Worm (Caenorhabditis elegans): Measurements from ENCODE around the gene hum-10.

DNA sequence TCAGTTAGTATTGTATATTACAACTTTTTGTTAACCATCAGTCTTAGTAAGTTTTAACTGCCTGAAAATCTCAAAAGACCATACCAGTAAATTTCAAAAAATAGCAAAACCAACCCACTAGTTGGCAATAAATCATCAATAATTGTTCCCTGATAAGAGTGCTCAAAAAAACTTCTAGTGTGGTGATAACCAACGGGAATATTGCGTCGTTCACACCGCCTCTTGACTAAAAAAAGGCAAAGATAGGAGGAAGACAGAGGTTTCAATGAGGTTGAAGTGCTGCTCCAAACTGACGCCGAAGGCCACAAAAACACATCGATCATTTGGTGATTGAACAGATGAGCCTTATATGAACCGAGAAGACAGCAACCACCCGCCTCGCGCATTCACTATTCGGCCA is 18.8 kb upstream of the hum-10 start:
- TF ChIP-seq ceh-31 (tag; optimal IDR thresholded peaks at IDR 0.05) (no peak), ama-1 (optimal IDR thresholded peaks at IDR 0.05) (no peak), ttx-3 (tag; optimal IDR thresholded peaks at IDR 0.05) (no peak), nhr-11 (tag; optimal IDR thresholded peaks at IDR 0.05) (no peak), nhr-232 (tag; optimal IDR thresholded peaks at IDR 0.05) (no peak)

All from whole organism, late embryonic.